Worm (Caenorhabditis elegans): ENCODE measurements around the gene mth-1.

The mth-1 gene

DNA sequence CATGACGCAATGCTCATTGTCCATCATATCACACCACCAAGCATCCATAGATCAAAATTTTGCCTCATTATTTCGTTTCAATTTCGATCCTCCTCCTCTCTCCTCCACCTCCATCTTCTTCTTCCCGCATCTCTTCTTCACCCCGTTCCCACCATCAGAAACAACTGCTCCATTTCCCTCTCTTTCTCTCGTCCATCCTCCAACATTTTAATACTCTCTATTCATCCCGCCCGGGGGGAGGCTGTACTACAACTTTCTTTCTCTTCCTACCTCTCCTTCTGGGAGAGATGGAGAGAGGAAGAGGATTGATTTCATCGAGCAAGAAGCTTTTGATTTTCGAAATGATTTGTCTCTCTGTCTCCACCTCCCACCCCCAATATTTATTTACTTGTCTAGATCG, 19.6 kb downstream of the mth-1 start (continued):
- TF ChIP-seq elt-3 (tag; optimal IDR thresholded peaks at IDR 0.05): no peak
- TF ChIP-seq lsy-2 (tag; optimal IDR thresholded peaks at IDR 0.05): peak in 1 of 2 experiments; percentile 36
- TF ChIP-seq skn-1 (tag; optimal IDR thresholded peaks at IDR 0.05): no peak
- no peak for TF ChIP-seq tbx-2 (tag; optimal IDR thresholded peaks at IDR 0.05)
- TF ChIP-seq nhr-19 (GFP tag; conservative IDR thresholded peaks at IDR 0.05): peak; percentile 54
- no peak for TF ChIP-seq unc-86 (tag; optimal IDR thresholded peaks at IDR 0.05)
- peak in 1 of 3 experiments; percentile 0 for TF ChIP-seq dpl-1 (GFP tag; optimal IDR thresholded peaks at IDR 0.05)
- no peak for TF ChIP-seq lin-35 (GFP tag; optimal IDR thresholded peaks at IDR 0.05)
- no peak for TF ChIP-seq unc-62 (GFP tag; optimal IDR thresholded peaks at IDR 0.05)
- TF ChIP-seq fkh-4 (tag; optimal IDR thresholded peaks at IDR 0.05; ENCODE audit: borderline replicate concordance): no peak
- TF ChIP-seq tlp-1 (tag; optimal IDR thresholded peaks at IDR 0.05): no peak
- TF ChIP-seq vab-15 (tag; optimal IDR thresholded peaks at IDR 0.05): no peak
- peak; percentile 42 for TF ChIP-seq nhr-20 (tag; optimal IDR thresholded peaks at IDR 0.05)
- no peak for TF ChIP-seq ceh-82 (tag; optimal IDR thresholded peaks at IDR 0.05)
- no peak for TF ChIP-seq ceh-8 (GFP tag; optimal IDR thresholded peaks at IDR 0.05)
- TF ChIP-seq pqm-1 (tag; optimal IDR thresholded peaks at IDR 0.05): no peak
- TF ChIP-seq Y116A8C.19 (tag; optimal IDR thresholded peaks at IDR 0.05; ENCODE audit: borderline replicate concordance): no peak
- TF ChIP-seq dsc-1 (tag; optimal IDR thresholded peaks at IDR 0.05): peak; percentile 40
- TF ChIP-seq rnt-1 (tag; optimal IDR thresholded peaks at IDR 0.05): peak; percentile 76
- no peak for TF ChIP-seq elt-2 (tag; optimal IDR thresholded peaks at IDR 0.05)
- no peak for TF ChIP-seq C16A3.4 (tag; optimal IDR thresholded peaks at IDR 0.05)
- no peak for TF ChIP-seq lin-15B (tag; optimal IDR thresholded peaks at IDR 0.05)
- no peak for TF ChIP-seq pax-3 (tag; optimal IDR thresholded peaks at IDR 0.05)
- no peak for TF ChIP-seq lin-39 (tag; optimal IDR thresholded peaks at IDR 0.05)
- TF ChIP-seq efl-3 (GFP tag; optimal IDR thresholded peaks at IDR 0.05): no peak
- TF ChIP-seq sup-37 (GFP tag; optimal IDR thresholded peaks at IDR 0.05): no peak
- no peak for TF ChIP-seq fos-1 (tag; optimal IDR thresholded peaks at IDR 0.05)
- TF ChIP-seq ceh-88 (GFP tag; IDR thresholded peaks at IDR 0.05): no peak
- TF ChIP-seq lin-14 (GFP tag; optimal IDR thresholded peaks at IDR 0.05): peak; percentile 83
- no peak for TF ChIP-seq fkh-8 (tag; optimal IDR thresholded peaks at IDR 0.05)
- TF ChIP-seq blmp-1 (tag; optimal IDR thresholded peaks at IDR 0.05): no peak

ce11 chrII:4182364-4182763, 21.2 kb downstream of the mth-1 start, which contains the start of gene R03H10.11:
Gene R03H10.11, plus strand, starts transcription at chrII:4182664.
- TF ChIP-seq unc-62 (GFP tag; optimal IDR thresholded peaks at IDR 0.05) (no peak), nhr-47 (tag; optimal IDR thresholded peaks at IDR 0.05) (no peak), irx-1 (tag; optimal IDR thresholded peaks at IDR 0.05) (no peak), Y116A8C.19 (tag; optimal IDR thresholded peaks at IDR 0.05; ENCODE audit: borderline replicate concordance) (no peak)

ce11 chrII:4179897-4180296, 23.7 kb downstream of the mth-1 start, which contains the start of gene R03H10.1:
Gene R03H10.1, plus strand, starts transcription at chrII:4180248.
- TF ChIP-seq nhr-12 (tag; optimal IDR thresholded peaks at IDR 0.05): no peak
- no peak for TF ChIP-seq pag-3 (tag; optimal IDR thresholded peaks at IDR 0.05; ENCODE audit: borderline replicate concordance, insufficient read depth)
- TF ChIP-seq tbx-2 (tag; optimal IDR thresholded peaks at IDR 0.05): no peak
- TF ChIP-seq snpc-4 (tag; optimal IDR thresholded peaks at IDR 0.05): no peak
- TF ChIP-seq hlh-4 (tag; optimal IDR thresholded peaks at IDR 0.05): no peak
- TF ChIP-seq nhr-71 (tag; optimal IDR thresholded peaks at IDR 0.05): no peak
- TF ChIP-seq efl-1 (optimal IDR thresholded peaks at IDR 0.05): peak in 1 of 2 experiments; percentile 4
- TF ChIP-seq efl-1 (GFP tag; optimal IDR thresholded peaks at IDR 0.05 in 1 of 2): no peak
- no peak for TF ChIP-seq C16A3.4 (tag; optimal IDR thresholded peaks at IDR 0.05)
- TF ChIP-seq ztf-11 (tag; optimal IDR thresholded peaks at IDR 0.05): no peak
- TF ChIP-seq lin-14 (GFP tag; optimal IDR thresholded peaks at IDR 0.05): peak; percentile 60
- TF ChIP-seq ces-1 (GFP tag; optimal IDR thresholded peaks at IDR 0.05): no peak
- peak; percentile 25 for TF ChIP-seq nhr-85 (tag)
- TF ChIP-seq fos-1 (tag; optimal IDR thresholded peaks at IDR 0.05): no peak
- TF ChIP-seq ceh-8 (GFP tag; optimal IDR thresholded peaks at IDR 0.05): no peak
- TF ChIP-seq ceh-82 (tag; optimal IDR thresholded peaks at IDR 0.05): no peak
- no peak for TF ChIP-seq jun-1 (tag; optimal IDR thresholded peaks at IDR 0.05)
- TF ChIP-seq lsy-2 (tag; optimal IDR thresholded peaks at IDR 0.05): peak in 1 of 2 experiments; percentile 29
- TF ChIP-seq grh-1 (GFP tag; IDR thresholded peaks at IDR 0.05): no peak
- no peak for TF ChIP-seq alr-1 (tag; optimal IDR thresholded peaks at IDR 0.05; ENCODE audit: borderline replicate concordance)
- TF ChIP-seq mab-9 (GFP tag; IDR thresholded peaks at IDR 0.05): no peak
- no peak for TF ChIP-seq ceh-88 (GFP tag; IDR thresholded peaks at IDR 0.05)
